Fruit fly (Drosophila melanogaster) whole organism, embryonic: Measurements from ENCODE around the gene Rab3GAP1.

Experiments
- B-H1 ChIP-seq: fragments of 200-800 bp; sonication (Bioruptor generic); IDR thresholded peaks from 3 replicates; pipeline ENCODE4 v1.3.6; 2022; ENCODE audit warnings: missing biosample characterization, missing genetic modification characterization
- Blimp-1 ChIP-seq: fragments of 200-800 bp; sonication (Bioruptor generic); optimal IDR thresholded peaks from 3 replicates; lab custom pipeline; 2018; ENCODE audit warnings: missing biosample characterization, missing genetic modification characterization, mild to moderate bottlenecking, moderate library complexity, missing genetic modification reagents
- CG1024 ChIP-seq: fragments of 200-800 bp; sonication (Bioruptor generic); IDR thresholded peaks from 2 replicates; pipeline ENCODE4 v1.3.6; 2022; ENCODE audit warnings: missing biosample characterization, missing genetic modification characterization
- CG10366 ChIP-seq: fragments of 200-800 bp; sonication (Bioruptor generic); IDR thresholded peaks from 2 replicates; pipeline ENCODE4 v1.3.6; 2022; ENCODE audit warnings: missing biosample characterization, missing genetic modification characterization
- CG11504 ChIP-seq: fragments of 200-800 bp; sonication (Bioruptor generic); optimal IDR thresholded peaks from 3 replicates; lab custom pipeline; 2019; ENCODE audit warnings: missing biosample characterization, mild to moderate bottlenecking, missing genetic modification characterization, moderate library complexity
- CG12219 ChIP-seq: fragments of 200-800 bp; sonication (Bioruptor generic); optimal IDR thresholded peaks from 3 replicates; lab custom pipeline; 2018; ENCODE audit warnings: missing biosample characterization, mild to moderate bottlenecking, missing genetic modification characterization
- CG12659 ChIP-seq: fragments of 200-800 bp; sonication (Bioruptor generic); optimal IDR thresholded peaks from 3 replicates; lab custom pipeline; 2017; ENCODE audit warnings: mild to moderate bottlenecking, missing biosample characterization, missing genetic modification reagents, missing genetic modification characterization
- CG18262 ChIP-seq: fragments of 200-800 bp; optimal IDR thresholded peaks from 3 replicates; lab custom pipeline; 2019; ENCODE audit warnings: missing biosample characterization, mild to moderate bottlenecking, missing genetic modification characterization, moderate library complexity
- CG18476 ChIP-seq: fragments of 200-800 bp; sonication (Bioruptor generic); optimal IDR thresholded peaks from 2 replicates; lab custom pipeline; 2016; ENCODE audit warnings: missing biosample characterization, mild to moderate bottlenecking, missing genetic modification characterization
- CG18599 ChIP-seq: fragments of 200-800 bp; sonication (Bioruptor generic); optimal IDR thresholded peaks from 3 replicates; lab custom pipeline; 2017; ENCODE audit warnings: missing biosample characterization, missing genetic modification characterization, mild to moderate bottlenecking, moderate library complexity, missing genetic modification reagents
- CG2678 ChIP-seq: fragments of 200-800 bp; sonication (Bioruptor generic); optimal IDR thresholded peaks from 3 replicates; lab custom pipeline; 2019; ENCODE audit warnings: missing biosample characterization, mild to moderate bottlenecking, missing genetic modification characterization, moderate library complexity
- CG32532 ChIP-seq: fragments of 200-800 bp; sonication (Bioruptor generic); IDR thresholded peaks from 2 replicates; pipeline ENCODE4 v1.3.6; 2022; ENCODE audit warnings: missing biosample characterization, missing genetic modification characterization
- CG4328 ChIP-seq: fragments of 200-800 bp; sonication (Bioruptor generic); optimal IDR thresholded peaks from 3 replicates; lab custom pipeline; 2017; ENCODE audit warnings: missing biosample characterization, missing genetic modification reagents, missing genetic modification characterization
- CG8290 ChIP-seq, 3 experiments: fragments of 200-800 bp; sonication (Bioruptor generic); optimal IDR thresholded peaks; 2 replicates each; lab custom pipeline; 2016 to 2019; ENCODE audit warnings: missing biosample characterization in 3 of 3, missing genetic modification characterization in 3 of 3, mild to moderate bottlenecking in 2 of 3, moderate library complexity in 1 of 3
- CG9215 ChIP-seq: fragments of 200-800 bp; sonication (Bioruptor generic); IDR thresholded peaks from 2 replicates; pipeline ENCODE4 v1.3.6; 2022; ENCODE audit warnings: missing biosample characterization, missing genetic modification characterization
- CrebB ChIP-seq: fragments of 200-800 bp; sonication (Bioruptor generic); optimal IDR thresholded peaks from 3 replicates; lab custom pipeline; 2018; ENCODE audit warnings: missing biosample characterization, mild to moderate bottlenecking, missing genetic modification characterization
- Dfd ChIP-seq, 2 experiments: fragments of >200 bp; optimal IDR thresholded peaks; 2 replicates each; lab custom pipeline; 2017; ENCODE audit warnings: missing biosample characterization in 2 of 2, missing genetic modification characterization in 2 of 2
- Drgx ChIP-seq: fragments of 200-800 bp; sonication (Bioruptor generic); IDR thresholded peaks from 2 replicates; pipeline ENCODE4 v1.3.6; 2022; ENCODE audit warnings: missing biosample characterization, missing genetic modification characterization
- Fer1 ChIP-seq: fragments of 200-800 bp; sonication (Bioruptor generic); optimal IDR thresholded peaks from 2 replicates; lab custom pipeline; 2017; ENCODE audit warnings: missing biosample characterization, mild to moderate bottlenecking, missing genetic modification characterization
- H2.0 ChIP-seq: fragments of 200-800 bp; sonication (Bioruptor generic); IDR thresholded peaks from 2 replicates; pipeline ENCODE4 v1.3.6; 2022; ENCODE audit warnings: missing biosample characterization, missing genetic modification characterization
- Jarid2 ChIP-seq: fragments of 200-800 bp; sonication (Bioruptor generic); optimal IDR thresholded peaks from 3 replicates; lab custom pipeline; 2017; ENCODE audit warnings: mild to moderate bottlenecking, missing biosample characterization, missing genetic modification reagents, missing genetic modification characterization
- Kr ChIP-seq: fragments of 200-800 bp; sonication (Bioruptor generic); optimal IDR thresholded peaks from 2 replicates; lab custom pipeline; 2017; ENCODE audit warnings: missing biosample characterization, mild to moderate bottlenecking, missing genetic modification characterization
- Med ChIP-seq: fragments of 200-800 bp; sonication (Bioruptor generic); peaks from one replicate; lab custom pipeline; 2016; ENCODE audit warnings: missing biosample characterization, missing genetic modification characterization, mild to moderate bottlenecking, inconsistent platforms, moderate library complexity
- Meics ChIP-seq: fragments of 200-800 bp; sonication (Bioruptor generic); optimal IDR thresholded peaks from 2 replicates; lab custom pipeline; 2017; ENCODE audit warnings: missing biosample characterization, mild to moderate bottlenecking, missing genetic modification characterization
- Myb ChIP-seq: fragments of 200-800 bp; sonication (Bioruptor generic); optimal IDR thresholded peaks from 2 replicates; lab custom pipeline; 2016; ENCODE audit warnings: missing biosample characterization, missing genetic modification characterization
- NFAT ChIP-seq: fragments of 200-800 bp; sonication (Bioruptor generic); IDR thresholded peaks from 2 replicates; pipeline ENCODE4 v1.3.6; 2022; ENCODE audit warnings: missing biosample characterization, missing genetic modification characterization
- Nf-YA ChIP-seq: fragments of 200-800 bp; sonication (Bioruptor generic); IDR thresholded peaks from 2 replicates; pipeline ENCODE4 v1.3.6; 2022; ENCODE audit warnings: missing biosample characterization, missing genetic modification characterization
- TFAM ChIP-seq: fragments of 200-800 bp; sonication (Bioruptor generic); optimal IDR thresholded peaks from 2 replicates; lab custom pipeline; 2017; ENCODE audit warnings: missing biosample characterization, missing genetic modification characterization, inconsistent platforms
- ac ChIP-seq: fragments of 200-800 bp; sonication (Bioruptor generic); optimal IDR thresholded peaks from 3 replicates; lab custom pipeline; 2017; ENCODE audit warnings: missing biosample characterization, mild to moderate bottlenecking, missing genetic modification characterization
- al ChIP-seq: fragments of 200-800 bp; sonication (Bioruptor generic); IDR thresholded peaks from 2 replicates; pipeline ENCODE4 v1.3.6; 2022; ENCODE audit warnings: missing biosample characterization, missing genetic modification characterization
- bsh ChIP-seq, 2 experiments: fragments of 200-800 bp; sonication (Bioruptor generic); optimal IDR thresholded peaks; 2 replicates each; lab custom pipeline; 2017 to 2018; ENCODE audit warnings: mild to moderate bottlenecking in 2 of 2, missing biosample characterization in 2 of 2, missing genetic modification characterization in 2 of 2, moderate library complexity in 1 of 2
- chinmo ChIP-seq: fragments of 200-800 bp; sonication (Bioruptor generic); IDR thresholded peaks from 4 replicates; pipeline ENCODE4 v1.3.6; 2022; ENCODE audit warnings: missing biosample characterization, missing genetic modification characterization; ENCODE audit not compliant: partially characterized antibody
- dmrt99B ChIP-seq: fragments of 200-800 bp; sonication (Bioruptor generic); optimal IDR thresholded peaks from 2 replicates; lab custom pipeline; 2018; ENCODE audit warnings: missing biosample characterization, mild to moderate bottlenecking, missing genetic modification characterization, moderate library complexity
- ems ChIP-seq: fragments of 200-800 bp; sonication (Bioruptor generic); optimal IDR thresholded peaks from 3 replicates; lab custom pipeline; 2016; ENCODE audit warnings: missing biosample characterization, missing genetic modification characterization
- gce ChIP-seq: fragments of 200-800 bp; sonication (Bioruptor generic); IDR thresholded peaks from 3 replicates; pipeline ENCODE4 v1.3.6; 2022; ENCODE audit warnings: missing biosample characterization, missing genetic modification characterization
- grau ChIP-seq: fragments of 200-800 bp; optimal IDR thresholded peaks from 3 replicates; lab custom pipeline; 2019; ENCODE audit warnings: missing biosample characterization, mild to moderate bottlenecking, missing genetic modification characterization, moderate library complexity
- hkb ChIP-seq, 2 experiments: fragments of 200-800 bp in 1 of 2; fragments of >200 bp in 1 of 2; sonication (Bioruptor generic) in 1 of 2; IDR thresholded peaks in 1 of 2; optimal IDR thresholded peaks in 1 of 2; 2 replicates each; pipeline versions ENCODE4 v1.3.6 to Lab custom; 2017 to 2022; ENCODE audit warnings: missing biosample characterization in 1 of 2, missing genetic modification characterization in 1 of 2
- ind ChIP-seq: fragments of 200-800 bp; sonication (Bioruptor generic); optimal IDR thresholded peaks from 3 replicates; lab custom pipeline; 2016; ENCODE audit warnings: missing biosample characterization, missing genetic modification characterization
- kay ChIP-seq: fragments of 200-800 bp; sonication (Bioruptor generic); optimal IDR thresholded peaks from 2 replicates; lab custom pipeline; 2016; ENCODE audit warnings: missing biosample characterization, missing genetic modification characterization
- nau ChIP-seq: fragments of 200-800 bp; sonication (Bioruptor generic); optimal IDR thresholded peaks from 3 replicates; lab custom pipeline; 2017; ENCODE audit warnings: missing biosample characterization, mild to moderate bottlenecking, missing genetic modification characterization, missing genetic modification reagents
- pzg ChIP-seq: fragments of 200-800 bp; sonication (Bioruptor generic); optimal IDR thresholded peaks from 3 replicates; lab custom pipeline; 2018; ENCODE audit warnings: missing biosample characterization, mild to moderate bottlenecking, missing genetic modification characterization, moderate library complexity
- repo ChIP-seq: fragments of 200-800 bp; sonication (Bioruptor generic); optimal IDR thresholded peaks from 2 replicates; lab custom pipeline; 2016; ENCODE audit warnings: missing biosample characterization, missing genetic modification characterization
- rib ChIP-seq: fragments of 200-800 bp; sonication (Bioruptor generic); IDR thresholded peaks from 2 replicates; pipeline ENCODE4 v1.3.6; 2022; ENCODE audit warnings: missing biosample characterization, missing genetic modification characterization
- sob ChIP-seq: fragments of 200-800 bp; sonication (Bioruptor generic); IDR thresholded peaks from 2 replicates; pipeline ENCODE4 v1.3.6; 2022; ENCODE audit warnings: missing biosample characterization, missing genetic modification characterization
- toy ChIP-seq: fragments of 200-800 bp; sonication (Bioruptor generic); IDR thresholded peaks from 2 replicates; pipeline ENCODE4 v1.3.6; 2022; ENCODE audit warnings: missing biosample characterization, missing genetic modification characterization
- unpg ChIP-seq: fragments of 200-800 bp; sonication (Bioruptor generic); optimal IDR thresholded peaks from 3 replicates; lab custom pipeline; 2018; ENCODE audit warnings: missing biosample characterization, mild to moderate bottlenecking, missing genetic modification characterization, moderate library complexity
- usp ChIP-seq: fragments of >200 bp; optimal IDR thresholded peaks from 2 replicates; lab custom pipeline; 2017; ENCODE audit warnings: missing biosample characterization, missing genetic modification characterization

Rab3GAP1 gene

dm6 chr2L:1629206-1629959 lies 18.4 kb upstream of the Rab3GAP1 start (continued):
- TF ChIP-seq CG12659 (GFP tag; lab: Kevin White, UChicago) (peak; percentile 59), Fer1 (peak; percentile 64), sob (GFP tag; lab: Robert Waterston, UW) (peak; percentile 65), CG18476 (GFP tag; lab: Kevin White, UChicago) (peak; percentile 14), Dfd (GFP tag; optimal IDR thresholded peaks at IDR 0.05; lab: Kevin White, UChicago) (no peak), hkb (optimal IDR thresholded peaks at IDR 0.05; lab: Kevin White, UChicago) (no peak), hkb (GFP tag; IDR thresholded peaks at IDR 0.05; lab: Robert Waterston, UW) (peak; percentile 71), ac (GFP tag; lab: Kevin White, UChicago) (no peak), Drgx (peak; percentile 35; the same call in 1 of the 2 replicates), ems (GFP tag; lab: Kevin White, UChicago) (peak; percentile 12), ind (GFP tag; lab: Kevin White, UChicago) (peak; percentile 58), Myb (peak; percentile 0), nau (GFP tag; lab: Kevin White, UChicago) (peak; percentile 13), CG32532 (GFP tag; lab: Robert Waterston, UW) (peak; percentile 48; the same call in 1 of the 2 replicates), CG18262 (tag; lab: Kevin White, UChicago) (peak; percentile 12), grau (tag; lab: Kevin White, UChicago) (peak; percentile 75), CG11504 (tag; lab: Kevin White, UChicago) (peak; percentile 76), CG2678 (tag; lab: Kevin White, UChicago) (peak; percentile 72), CG10366 (peak; percentile 64; the same call in 1 of the 2 replicates), repo (GFP tag; lab: Kevin White, UChicago) (no peak), Nf-YA (GFP tag; lab: Robert Waterston, UW) (0 out of 2 replicates have a peak, but pooled peaks have one; percentile 14), NFAT (GFP tag; lab: Robert Waterston, UW) (peak; percentile 41; the same call in 1 of the 2 replicates), gce (GFP tag; lab: Robert Waterston, UW) (peak; percentile 58; the same call in 1 of the 3 replicates), CG8290 (GFP tag; optimal IDR thresholded peaks at IDR 0.05; lab: Kevin White, UChicago) (no peak), CG8290 (tag; optimal IDR thresholded peaks at IDR 0.05; lab: Kevin White, UChicago) (peak in 1 of 2 experiments; percentile 54), Blimp-1 (GFP tag; lab: Kevin White, UChicago) (peak; percentile 14), kay (GFP tag; lab: Kevin White, UChicago) (peak; percentile 41), al (GFP tag; lab: Robert Waterston, UW) (peak; percentile 54; the same call in 1 of the 2 replicates), TFAM (GFP tag; lab: Kevin White, UChicago) (no peak), dmrt99B (tag; lab: Kevin White, UChicago) (peak; percentile 70), CrebB (tag; lab: Kevin White, UChicago) (peak; percentile 18), Meics (peak; percentile 62), CG18599 (GFP tag; lab: Kevin White, UChicago) (peak; percentile 72), toy (GFP tag; lab: Robert Waterston, UW) (no peak), usp (no peak), pzg (no peak), Kr (GFP tag; lab: Kevin White, UChicago) (no peak), chinmo (peak; percentile 97), CG9215 (GFP tag; lab: Robert Waterston, UW) (peak; percentile 33; the same call in 1 of the 2 replicates), Jarid2 (peak; percentile 12), CG4328 (GFP tag; lab: Kevin White, UChicago) (no peak), CG12219 (GFP tag; lab: Kevin White, UChicago) (peak; percentile 27), unpg (GFP tag; lab: Kevin White, UChicago) (peak; percentile 56), rib (GFP tag; lab: Robert Waterston, UW) (0 out of 2 replicates have a peak, but pooled peaks have one; percentile 28), H2.0 (GFP tag; lab: Robert Waterston, UW) (0 out of 2 replicates have a peak, but pooled peaks have one; percentile 42), bsh (GFP tag; optimal IDR thresholded peaks at IDR 0.05; lab: Kevin White, UChicago) (peak in 1 of 2 experiments; percentile 26), CG1024 (GFP tag; lab: Robert Waterston, UW) (no peak), B-H1 (GFP tag; lab: Robert Waterston, UW) (peak; percentile 18; the same call in 1 of the 3 replicates), Med (GFP tag; lab: Kevin White, UChicago) (peak; percentile 86)
